Worm (Caenorhabditis elegans) whole organism, young adult: ENCODE measurements around the gene C06E4.5.

Experiments
- D2030.7 ChIP-seq: fragments of 200-800 bp; sonication (Bioruptor generic); IDR thresholded peaks from 2 replicates; pipeline ENCODE4 v1.3.6; 2022; ENCODE audit warnings: missing genetic modification reagents, missing genetic modification characterization, missing compliant biosample characterization
- F22D6.2 ChIP-seq: sonication (generic microtip); optimal IDR thresholded peaks from 2 replicates; lab custom pipeline; 2016; ENCODE audit warnings: mild to moderate bottlenecking, missing genetic modification characterization, missing compliant biosample characterization
- F23B12.7 ChIP-seq: sonication (generic microtip); optimal IDR thresholded peaks from 2 replicates; lab custom pipeline; 2017; ENCODE audit warnings: missing genetic modification characterization, mild to moderate bottlenecking, missing compliant biosample characterization, antibody characterized with exemption, moderate library complexity; ENCODE audit not compliant: insufficient read depth
- F33H1.4 ChIP-seq: fragments of 200-800 bp; sonication (Bioruptor generic); IDR thresholded peaks from 2 replicates; pipeline ENCODE4 v1.3.6; 2022; ENCODE audit warnings: missing genetic modification reagents, missing genetic modification characterization, missing compliant biosample characterization
- F49E8.2 ChIP-seq: sonication (generic microtip); optimal IDR thresholded peaks from 3 replicates; lab custom pipeline; 2017; ENCODE audit warnings: missing genetic modification characterization, mild to moderate bottlenecking, missing compliant biosample characterization, antibody characterized with exemption, moderate library complexity; ENCODE audit not compliant: insufficient read depth
- F52B5.7 ChIP-seq: sonication (generic microtip); optimal IDR thresholded peaks from 2 replicates; lab custom pipeline; 2016; ENCODE audit warnings: mild to moderate bottlenecking, missing genetic modification characterization, missing compliant biosample characterization
- F55B11.4 ChIP-seq: sonication (generic microtip); optimal IDR thresholded peaks from 2 replicates; lab custom pipeline; 2016; ENCODE audit warnings: missing compliant biosample characterization, missing genetic modification characterization, borderline replicate concordance; ENCODE audit not compliant: insufficient read depth
- F57A8.1 ChIP-seq: fragments of 200-800 bp; sonication (Bioruptor generic); optimal IDR thresholded peaks from 2 replicates; lab custom pipeline; 2018; ENCODE audit warnings: mild to moderate bottlenecking, missing genetic modification characterization, moderate library complexity, missing compliant biosample characterization
- Y67H2A.10 ChIP-seq: fragments of 200-800 bp; sonication (Bioruptor generic); conservative IDR thresholded peaks from 2 replicates; pipeline ENCODE4 v1.3.6; 2022; ENCODE audit warnings: missing genetic modification reagents, missing genetic modification characterization, missing compliant biosample characterization
- ZK185.1 ChIP-seq: sonication (generic microtip); optimal IDR thresholded peaks from 2 replicates; lab custom pipeline; 2016; ENCODE audit warnings: mild to moderate bottlenecking, missing genetic modification characterization, missing compliant biosample characterization; ENCODE audit not compliant: poor library complexity, severe bottlenecking
- ama-1 ChIP-seq, 3 experiments: fragments of 150-350 bp in 1 of 3; sonication (generic microtip) in 2 of 3; optimal IDR thresholded peaks; 2 replicates each; lab custom pipeline; 2014 to 2018; ENCODE audit warnings: missing biosample characterization in 2 of 3, missing genetic modification characterization in 2 of 3, missing genetic modification reagents in 2 of 3
- atf-7 ChIP-seq: sonication (generic microtip); optimal IDR thresholded peaks from 2 replicates; lab custom pipeline; 2017; ENCODE audit warnings: mild to moderate bottlenecking, missing genetic modification characterization, missing compliant biosample characterization
- ceh-40 ChIP-seq: fragments of 200-800 bp; sonication (Bioruptor generic); IDR thresholded peaks from 2 replicates; pipeline ENCODE4 v1.3.6; 2022; ENCODE audit warnings: missing genetic modification characterization, missing compliant biosample characterization
- ceh-91 ChIP-seq: fragments of 200-800 bp; sonication (Bioruptor generic); IDR thresholded peaks from 2 replicates; pipeline ENCODE4 v1.3.6; 2022; ENCODE audit warnings: missing genetic modification reagents, missing genetic modification characterization, missing compliant biosample characterization
- die-1 ChIP-seq: sonication (generic microtip); optimal IDR thresholded peaks from 2 replicates; lab custom pipeline; 2016; ENCODE audit warnings: missing genotype, mild to moderate bottlenecking, missing genetic modification characterization, missing compliant biosample characterization
- egrh-3 ChIP-seq: fragments of 200-800 bp; sonication (Bioruptor generic); IDR thresholded peaks from 2 replicates; pipeline ENCODE4 v1.3.6; 2022; ENCODE audit warnings: missing genetic modification reagents, missing genetic modification characterization, missing compliant biosample characterization
- ets-4 ChIP-seq: fragments of 200-800 bp; sonication (Bioruptor generic); optimal IDR thresholded peaks from 2 replicates; lab custom pipeline; 2018; ENCODE audit warnings: mild to moderate bottlenecking, missing genetic modification characterization, missing compliant biosample characterization
- gei-17 ChIP-seq: fragments of 200-800 bp; sonication (Bioruptor generic); optimal IDR thresholded peaks from 2 replicates; lab custom pipeline; 2018; ENCODE audit warnings: mild to moderate bottlenecking, missing genetic modification characterization, missing compliant biosample characterization
- hlh-26 ChIP-seq: fragments of 200-800 bp; sonication (Bioruptor generic); conservative IDR thresholded peaks from 2 replicates; pipeline ENCODE4 v1.3.6; 2022; ENCODE audit warnings: missing genetic modification reagents, missing genetic modification characterization, missing compliant biosample characterization
- let-526 ChIP-seq: fragments of 200-800 bp; sonication (Bioruptor generic); IDR thresholded peaks from 2 replicates; pipeline ENCODE4 v1.3.6; 2022; ENCODE audit warnings: missing genetic modification reagents, missing genetic modification characterization, missing compliant biosample characterization
- let-607 ChIP-seq, 2 experiments: fragments of 200-800 bp in 1 of 2; sonication (Bioruptor generic) in 1 of 2; sonication (generic microtip) in 1 of 2; optimal IDR thresholded peaks; 2 replicates each; lab custom pipeline; 2016 to 2018; ENCODE audit warnings: mild to moderate bottlenecking in 2 of 2, missing compliant biosample characterization in 2 of 2, missing genetic modification characterization in 2 of 2, moderate library complexity in 2 of 2, missing genotype in 1 of 2
- lin-26 ChIP-seq: fragments of 200-800 bp; sonication (Bioruptor generic); IDR thresholded peaks from 2 replicates; pipeline ENCODE4 v1.3.6; 2022; ENCODE audit warnings: missing genetic modification reagents, missing genetic modification characterization, missing compliant biosample characterization
- lin-54 ChIP-seq: fragments of 200-800 bp; sonication (Bioruptor generic); optimal IDR thresholded peaks from 2 replicates; lab custom pipeline; 2018; ENCODE audit warnings: mild to moderate bottlenecking, missing genetic modification characterization, missing compliant biosample characterization
- madf-10 ChIP-seq: sonication (generic microtip); optimal IDR thresholded peaks from 2 replicates; lab custom pipeline; 2016; ENCODE audit warnings: mild to moderate bottlenecking, missing genetic modification characterization, missing compliant biosample characterization
- nfyb-1 ChIP-seq: fragments of 200-800 bp; sonication (Bioruptor generic); IDR thresholded peaks from 2 replicates; pipeline ENCODE4 v1.3.6; 2022; ENCODE audit warnings: missing genetic modification reagents, missing genetic modification characterization, missing compliant biosample characterization
- nhr-179 ChIP-seq: sonication (generic microtip); optimal IDR thresholded peaks from 2 replicates; lab custom pipeline; 2016; ENCODE audit warnings: mild to moderate bottlenecking, missing genetic modification characterization, missing compliant biosample characterization
- nhr-27 ChIP-seq: fragments of 200-800 bp; sonication (Bioruptor generic); optimal IDR thresholded peaks from 2 replicates; lab custom pipeline; 2018; ENCODE audit warnings: mild to moderate bottlenecking, missing genetic modification characterization, moderate library complexity, missing compliant biosample characterization
- nhr-80 ChIP-seq: sonication (generic microtip); optimal IDR thresholded peaks from 2 replicates; lab custom pipeline; 2016; ENCODE audit warnings: missing genetic modification characterization, missing compliant biosample characterization
- nhr-90 ChIP-seq: sonication (generic microtip); optimal IDR thresholded peaks from 2 replicates; lab custom pipeline; 2016; ENCODE audit warnings: missing genotype, mild to moderate bottlenecking, missing genetic modification characterization, missing compliant biosample characterization
- rec-8 ChIP-seq, 2 experiments: sonication (generic microtip); optimal IDR thresholded peaks; 2 replicates each; lab custom pipeline; 2016; ENCODE audit warnings: mild to moderate bottlenecking in 2 of 2, missing genetic modification characterization in 2 of 2, missing genetic modification reagents in 2 of 2, missing genotype in 2 of 2, missing biosample characterization in 1 of 2, missing compliant biosample characterization in 1 of 2, moderate library complexity in 1 of 2
- snpc-1.1 ChIP-seq: sonication (generic microtip); optimal IDR thresholded peaks from 2 replicates; lab custom pipeline; 2017; ENCODE audit warnings: missing genetic modification characterization, mild to moderate bottlenecking, missing compliant biosample characterization, antibody characterized with exemption, moderate library complexity, missing genotype, missing genetic modification reagents; ENCODE audit not compliant: insufficient read depth
- snpc-1.3 ChIP-seq: sonication (generic microtip); optimal IDR thresholded peaks from 2 replicates; lab custom pipeline; 2017; ENCODE audit warnings: missing genetic modification characterization, mild to moderate bottlenecking, missing compliant biosample characterization, antibody characterized with exemption, moderate library complexity, missing genotype, missing genetic modification reagents; ENCODE audit not compliant: insufficient read depth
- tbx-9 ChIP-seq: sonication (generic microtip); optimal IDR thresholded peaks from 2 replicates; lab custom pipeline; 2016; ENCODE audit warnings: borderline replicate concordance, missing genetic modification characterization, inconsistent platforms, missing compliant biosample characterization
- unc-130 ChIP-seq: sonication (generic microtip); optimal IDR thresholded peaks from 2 replicates; lab custom pipeline; 2016; ENCODE audit warnings: missing genetic modification reagents, missing genetic modification characterization, missing compliant biosample characterization
- zim-3 ChIP-seq: sonication (generic microtip); optimal IDR thresholded peaks from 2 replicates; lab custom pipeline; 2017; ENCODE audit warnings: mild to moderate bottlenecking, missing genetic modification characterization, moderate library complexity, missing compliant biosample characterization
- ztf-18 ChIP-seq: sonication (generic microtip); optimal IDR thresholded peaks from 2 replicates; lab custom pipeline; 2016; ENCODE audit warnings: missing genotype, mild to moderate bottlenecking, missing genetic modification characterization, missing compliant biosample characterization
- ztf-28 ChIP-seq: fragments of 200-800 bp; sonication (Bioruptor generic); IDR thresholded peaks from 2 replicates; pipeline ENCODE4 v1.3.6; 2022; ENCODE audit warnings: missing genetic modification reagents, missing genetic modification characterization, missing compliant biosample characterization
- ztf-6 ChIP-seq: fragments of 200-800 bp; sonication (Bioruptor generic); IDR thresholded peaks from 2 replicates; pipeline ENCODE4 v1.3.6; 2022; ENCODE audit warnings: missing genetic modification reagents, missing genetic modification characterization, missing compliant biosample characterization

Gene C06E4.5

DNA sequence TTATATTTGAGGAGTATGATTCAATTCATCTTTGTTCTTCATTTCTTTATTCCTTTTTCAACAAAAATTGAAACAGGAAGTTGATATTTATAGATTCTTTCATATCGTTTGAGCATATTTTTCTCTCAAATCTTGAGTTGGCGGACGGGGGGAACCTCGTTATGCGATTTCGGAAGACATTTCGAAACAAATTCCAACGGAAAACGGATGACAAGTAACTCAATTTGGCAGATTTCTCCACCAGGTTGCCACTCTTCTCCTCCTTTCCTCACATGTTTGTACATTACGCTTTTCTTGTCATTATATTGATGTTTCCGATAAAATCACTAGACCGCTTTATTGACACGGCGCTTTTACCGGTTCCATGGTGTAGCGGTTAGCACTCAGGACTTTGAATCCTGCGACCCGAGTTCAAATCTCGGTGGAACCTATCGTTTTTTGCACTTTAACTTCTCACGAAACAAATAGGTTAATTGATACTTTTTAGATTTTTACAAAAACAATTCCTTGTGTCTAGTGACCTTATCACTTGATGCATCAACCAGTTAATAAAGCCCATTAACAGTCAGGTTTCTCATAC is 20.3 kb downstream of the C06E4.5 start (continued):
- TF ChIP-seq F33H1.4 (GFP tag; lab: Robert Waterston, UW), result no peak
- no peak for TF ChIP-seq F52B5.7 (tag; lab: Kevin White, UChicago)
- TF ChIP-seq let-607 (tag; optimal IDR thresholded peaks at IDR 0.05; lab: Kevin White, UChicago), result no peak
- TF ChIP-seq F55B11.4, result no peak
- peak; percentile 79; the same call in 1 of the 2 replicates for TF ChIP-seq lin-26 (GFP tag; lab: Robert Waterston, UW)
- no peak for TF ChIP-seq ama-1 (optimal IDR thresholded peaks at IDR 0.05; lab: Kevin White, UChicago)
- TF ChIP-seq ama-1 (GFP tag; optimal IDR thresholded peaks at IDR 0.05; lab: Kevin White, UChicago), result no peak

DNA sequence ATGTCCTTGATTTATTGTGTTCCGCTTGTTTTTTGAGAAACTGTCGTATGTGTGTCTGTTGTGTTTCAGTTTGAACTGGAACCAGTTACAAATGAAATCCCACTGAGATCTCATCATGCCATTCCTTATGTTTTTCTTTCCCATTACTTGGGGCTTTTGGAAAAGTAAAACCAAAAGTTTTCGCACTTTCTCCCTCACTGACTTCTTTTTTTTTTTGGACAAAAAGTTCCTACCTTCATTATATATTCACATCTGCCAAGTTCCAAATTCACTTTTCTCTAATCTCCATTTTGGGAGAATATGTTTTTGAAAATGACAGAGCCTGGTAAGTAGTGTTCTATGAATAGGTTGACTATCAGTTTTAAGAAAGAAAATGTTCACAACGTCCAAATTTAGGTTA is 21.9 kb downstream of the C06E4.5 start, which contains the start of gene C06E4.2:
Gene C06E4.2, plus strand, starts transcription at position 301 of the 400 bp plus-strand sequence.
- no peak for TF ChIP-seq snpc-1.1 (tag; lab: Kevin White, UChicago)
- TF ChIP-seq lin-26 (GFP tag; lab: Robert Waterston, UW), result no peak
- TF ChIP-seq rec-8 (tag; optimal IDR thresholded peaks at IDR 0.05; lab: Kevin White, UChicago), result no peak
- no peak for TF ChIP-seq F22D6.2 (tag; lab: Kevin White, UChicago)
- no peak for TF ChIP-seq ceh-91 (GFP tag; lab: Robert Waterston, UW)

DNA sequence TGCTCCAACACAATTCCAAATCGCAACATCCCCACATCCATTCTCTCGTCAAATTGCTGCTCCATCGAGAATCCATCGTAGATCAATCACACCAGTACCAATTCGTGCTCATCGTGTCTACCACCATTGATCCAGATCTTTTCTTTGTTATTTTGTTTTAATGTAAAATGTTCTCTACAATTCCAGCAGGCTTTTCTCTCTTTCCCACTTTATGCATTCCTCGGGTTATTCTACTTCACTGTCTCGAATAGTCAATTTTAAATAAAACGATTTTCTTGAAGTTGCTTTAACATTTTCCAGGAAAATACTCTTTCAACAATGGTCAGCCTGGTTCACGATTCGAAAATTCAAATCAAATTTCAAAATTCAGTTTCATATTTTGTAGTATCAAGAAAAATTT is 28.2 kb downstream of the C06E4.5 start, which contains the start of gene C06E4.1:
Gene C06E4.1, plus strand, starts transcription at position 301 of the 400 bp plus-strand sequence.
- TF ChIP-seq gei-17 (GFP tag; lab: Kevin White, UChicago), result no peak
- no peak for TF ChIP-seq atf-7
- TF ChIP-seq nhr-27 (tag; lab: Kevin White, UChicago), result no peak
- TF ChIP-seq hlh-26 (GFP tag; lab: Robert Waterston, UW), result no peak
- no peak for TF ChIP-seq ama-1 (optimal IDR thresholded peaks at IDR 0.05; lab: Kevin White, UChicago)
- TF ChIP-seq ama-1 (GFP tag; optimal IDR thresholded peaks at IDR 0.05; lab: Kevin White, UChicago), result no peak
- TF ChIP-seq nhr-179 (tag; lab: Kevin White, UChicago), result no peak
- TF ChIP-seq nfyb-1 (GFP tag; lab: Robert Waterston, UW), result no peak
- TF ChIP-seq ztf-6, result no peak
- TF ChIP-seq ztf-18 (tag; lab: Kevin White, UChicago), result no peak
- no peak for TF ChIP-seq tbx-9 (tag; lab: Kevin White, UChicago)
- TF ChIP-seq ztf-28 (GFP tag; lab: Robert Waterston, UW), result no peak
- no peak for TF ChIP-seq F49E8.2
- TF ChIP-seq ets-4, result no peak
- no peak for TF ChIP-seq nhr-90 (tag; lab: Kevin White, UChicago)
- TF ChIP-seq let-526, result no peak

- TF ChIP-seq nhr-80 (tag; lab: Kevin White, UChicago) (no peak), lin-54 (no peak), egrh-3 (no peak), ZK185.1 (tag; lab: Kevin White, UChicago) (no peak), Y67H2A.10 (GFP tag; lab: Robert Waterston, UW) (no peak), ztf-18 (tag; lab: Kevin White, UChicago) (no peak), ceh-40 (GFP tag; lab: Robert Waterston, UW) (no peak), D2030.7 (GFP tag; lab: Robert Waterston, UW) (no peak), unc-130 (GFP tag; lab: Kevin White, UChicago) (no peak), zim-3 (tag; lab: Kevin White, UChicago) (no peak), F57A8.1 (GFP tag; lab: Kevin White, UChicago) (no peak), madf-10 (tag; lab: Kevin White, UChicago) (no peak), F23B12.7 (no peak), die-1 (no peak), ztf-28 (GFP tag; lab: Robert Waterston, UW) (no peak), let-607 (tag; optimal IDR thresholded peaks at IDR 0.05; lab: Kevin White, UChicago) (no peak), F33H1.4 (GFP tag; lab: Robert Waterston, UW) (no peak), snpc-1.3 (tag; lab: Kevin White, UChicago) (no peak)
These were observed 31.0 kb downstream of the C06E4.5 start, which contains the start of gene C06E4.8 for ce11 chrIV:7285839-7286238. Gene C06E4.8, minus strand, starts transcription at chrIV:7285875.
